Fruit fly (Drosophila melanogaster) whole organism, prepupa: ENCODE data around the gene Nubp2.

ENCODE experiments used
- Blimp-1 ChIP-seq: fragments of 200-800 bp; sonication (Bioruptor generic); optimal IDR thresholded peaks from 3 replicates; lab custom pipeline; 2017; ENCODE audit warnings: missing biosample characterization, missing genetic modification characterization, mild to moderate bottlenecking, moderate library complexity, missing genetic modification reagents
- CG10669 ChIP-seq: fragments of 200-800 bp; sonication (Bioruptor generic); optimal IDR thresholded peaks from 3 replicates; lab custom pipeline; 2018; ENCODE audit warnings: missing biosample characterization, mild to moderate bottlenecking, missing genetic modification characterization, moderate library complexity
- CG11294 ChIP-seq: fragments of 200-800 bp; sonication (Bioruptor generic); IDR thresholded peaks from 2 replicates; pipeline ENCODE4 v1.3.6; 2022; ENCODE audit warnings: missing biosample characterization, missing genetic modification characterization
- CG16779 ChIP-seq: fragments of 200-800 bp; sonication (Bioruptor generic); optimal IDR thresholded peaks from 3 replicates; lab custom pipeline; 2017; ENCODE audit warnings: missing biosample characterization, mild to moderate bottlenecking, missing genetic modification characterization
- CG3032 ChIP-seq: fragments of 200-800 bp; optimal IDR thresholded peaks from 2 replicates; lab custom pipeline; 2019; ENCODE audit warnings: missing biosample characterization, mild to moderate bottlenecking, missing genetic modification characterization, moderate library complexity
- CG31627 ChIP-seq: fragments of 200-800 bp; sonication (Bioruptor generic); optimal IDR thresholded peaks from 3 replicates; lab custom pipeline; 2016; ENCODE audit warnings: missing biosample characterization, missing genetic modification characterization
- CG32006 ChIP-seq: fragments of 200-800 bp; sonication (Bioruptor generic); optimal IDR thresholded peaks from 3 replicates; lab custom pipeline; 2017; ENCODE audit warnings: missing biosample characterization, mild to moderate bottlenecking, missing genetic modification characterization
- CG34406 ChIP-seq: fragments of 200-800 bp; sonication (Bioruptor generic); optimal IDR thresholded peaks from 3 replicates; lab custom pipeline; 2016; ENCODE audit warnings: missing biosample characterization, missing genetic modification characterization
- CG3919 ChIP-seq: fragments of 200-800 bp; sonication (Bioruptor generic); optimal IDR thresholded peaks from 3 replicates; lab custom pipeline; 2016; ENCODE audit warnings: missing biosample characterization, missing genetic modification characterization
- CG4318 ChIP-seq: fragments of 200-800 bp; sonication (Bioruptor generic); optimal IDR thresholded peaks from 3 replicates; lab custom pipeline; 2017; ENCODE audit warnings: missing biosample characterization, mild to moderate bottlenecking, missing genetic modification characterization
- CG6163 ChIP-seq: fragments of 200-800 bp; sonication (Bioruptor generic); IDR thresholded peaks from 3 replicates; pipeline ENCODE4 v1.3.6; 2022; ENCODE audit warnings: missing biosample characterization, missing genetic modification characterization
- CG6792 ChIP-seq: fragments of 200-800 bp; sonication (Bioruptor generic); optimal IDR thresholded peaks from 3 replicates; lab custom pipeline; 2016; ENCODE audit warnings: missing biosample characterization, missing genetic modification characterization
- CG7368 ChIP-seq: fragments of 200-800 bp; sonication (Bioruptor generic); optimal IDR thresholded peaks from 3 replicates; lab custom pipeline; 2016; ENCODE audit warnings: missing biosample characterization, missing genetic modification characterization
- CG8119 ChIP-seq: fragments of 200-800 bp; sonication (Bioruptor generic); IDR thresholded peaks from 3 replicates; pipeline ENCODE4 v1.3.6; 2022; ENCODE audit warnings: missing biosample characterization, missing genetic modification characterization
- CG8319 ChIP-seq: fragments of 200-800 bp; sonication (Bioruptor generic); optimal IDR thresholded peaks from 3 replicates; lab custom pipeline; 2016; ENCODE audit warnings: missing biosample characterization, missing genetic modification characterization
- CG8632 ChIP-seq: fragments of 200-800 bp; sonication (Bioruptor generic); optimal IDR thresholded peaks from 3 replicates; lab custom pipeline; 2016; ENCODE audit warnings: missing biosample characterization, missing genetic modification characterization
- CG9139 ChIP-seq: fragments of 200-800 bp; sonication (Bioruptor generic); optimal IDR thresholded peaks from 3 replicates; lab custom pipeline; 2017; ENCODE audit warnings: missing biosample characterization, mild to moderate bottlenecking, missing genetic modification characterization
- Eip75B ChIP-seq: fragments of 200-800 bp; sonication (Bioruptor generic); optimal IDR thresholded peaks from 3 replicates; lab custom pipeline; 2016; ENCODE audit warnings: missing biosample characterization, missing genetic modification characterization
- Eip78C ChIP-seq: fragments of 200-800 bp; sonication (Bioruptor generic); peaks from one replicate; lab custom pipeline; 2016; ENCODE audit warnings: missing biosample characterization, missing genetic modification characterization
- Eip93F ChIP-seq: fragments of 200-800 bp; sonication (Bioruptor generic); optimal IDR thresholded peaks from 2 replicates; lab custom pipeline; 2016; ENCODE audit warnings: missing biosample characterization, mild to moderate bottlenecking, missing genetic modification characterization
- Ets21C ChIP-seq: fragments of 200-800 bp; sonication (Bioruptor generic); optimal IDR thresholded peaks from 3 replicates; lab custom pipeline; 2016; ENCODE audit warnings: missing biosample characterization, missing genetic modification characterization
- Ets96B ChIP-seq: fragments of 200-800 bp; optimal IDR thresholded peaks from 2 replicates; lab custom pipeline; 2019; ENCODE audit warnings: missing biosample characterization, mild to moderate bottlenecking, missing genetic modification characterization, moderate library complexity
- Hr39 ChIP-seq: fragments of 200-800 bp; sonication (Bioruptor generic); optimal IDR thresholded peaks from 2 replicates; lab custom pipeline; 2016; ENCODE audit warnings: missing biosample characterization, missing genetic modification characterization
- Hr4 ChIP-seq: fragments of 200-800 bp; sonication (Bioruptor generic); optimal IDR thresholded peaks from 3 replicates; lab custom pipeline; 2016; ENCODE audit warnings: missing biosample characterization, missing genetic modification characterization
- Lpt ChIP-seq: fragments of 200-800 bp; sonication (Bioruptor generic); optimal IDR thresholded peaks from 3 replicates; lab custom pipeline; 2016; ENCODE audit warnings: missing biosample characterization, missing genetic modification characterization
- Met ChIP-seq: fragments of 200-800 bp; sonication (Bioruptor generic); optimal IDR thresholded peaks from 3 replicates; lab custom pipeline; 2016; ENCODE audit warnings: missing biosample characterization, missing genetic modification characterization
- OdsH ChIP-seq: fragments of 200-800 bp; sonication (Bioruptor generic); optimal IDR thresholded peaks from 3 replicates; lab custom pipeline; 2016; ENCODE audit warnings: missing biosample characterization, missing genetic modification characterization
- Smox ChIP-seq: fragments of 200-800 bp; sonication (Bioruptor generic); optimal IDR thresholded peaks from 3 replicates; lab custom pipeline; 2016; ENCODE audit warnings: missing biosample characterization, missing genetic modification characterization
- Sox102F ChIP-seq: fragments of 200-800 bp; sonication (Bioruptor generic); optimal IDR thresholded peaks from 2 replicates; lab custom pipeline; 2016; ENCODE audit warnings: missing biosample characterization, mild to moderate bottlenecking, missing genetic modification characterization
- Sox14 ChIP-seq: fragments of 200-800 bp; sonication (Bioruptor generic); optimal IDR thresholded peaks from 3 replicates; lab custom pipeline; 2016; ENCODE audit warnings: missing biosample characterization, missing genetic modification characterization
- achi ChIP-seq: fragments of 200-800 bp; sonication (Bioruptor generic); optimal IDR thresholded peaks from 3 replicates; lab custom pipeline; 2016; ENCODE audit warnings: missing biosample characterization, missing genetic modification characterization
- acj6 ChIP-seq: fragments of 200-800 bp; sonication (Bioruptor generic); optimal IDR thresholded peaks from 3 replicates; lab custom pipeline; 2016; ENCODE audit warnings: missing biosample characterization, missing genetic modification characterization
- cyc ChIP-seq: fragments of 200-800 bp; sonication (Bioruptor generic); optimal IDR thresholded peaks from 3 replicates; lab custom pipeline; 2016; ENCODE audit warnings: missing biosample characterization, missing genetic modification characterization
- dsx ChIP-seq: fragments of 200-800 bp; optimal IDR thresholded peaks from 3 replicates; lab custom pipeline; 2019; ENCODE audit warnings: missing biosample characterization, mild to moderate bottlenecking, missing genetic modification characterization, moderate library complexity; ENCODE audit not compliant: poor library complexity, severe bottlenecking
- eg ChIP-seq: fragments of 200-800 bp; sonication (Bioruptor generic); IDR thresholded peaks from 3 replicates; pipeline ENCODE4 v1.3.6; 2022; ENCODE audit warnings: missing biosample characterization, missing genetic modification characterization
- esn ChIP-seq: fragments of 200-800 bp; sonication (Bioruptor generic); optimal IDR thresholded peaks from 2 replicates; lab custom pipeline; 2016; ENCODE audit warnings: missing biosample characterization, mild to moderate bottlenecking, missing genetic modification characterization, moderate library complexity
- fd59A ChIP-seq: fragments of 200-800 bp; sonication (Bioruptor generic); optimal IDR thresholded peaks from 2 replicates; lab custom pipeline; 2017; ENCODE audit warnings: missing biosample characterization, mild to moderate bottlenecking, missing genetic modification characterization, missing genetic modification reagents
- fd85E ChIP-seq: fragments of 200-800 bp; sonication (Bioruptor generic); optimal IDR thresholded peaks from 3 replicates; lab custom pipeline; 2016; ENCODE audit warnings: missing biosample characterization, missing genetic modification characterization
- fkh ChIP-seq: fragments of 200-800 bp; sonication (Bioruptor generic); optimal IDR thresholded peaks from 3 replicates; lab custom pipeline; 2017; ENCODE audit warnings: missing biosample characterization, mild to moderate bottlenecking, missing genetic modification characterization, moderate library complexity
- lz ChIP-seq: fragments of 200-800 bp; sonication (Bioruptor generic); optimal IDR thresholded peaks from 3 replicates; lab custom pipeline; 2016; ENCODE audit warnings: missing biosample characterization, missing genetic modification characterization
- net ChIP-seq: fragments of 200-800 bp; sonication (Bioruptor generic); optimal IDR thresholded peaks from 3 replicates; lab custom pipeline; 2016; ENCODE audit warnings: missing biosample characterization, missing genetic modification characterization
- pdm3 ChIP-seq: fragments of 200-800 bp; sonication (Bioruptor generic); optimal IDR thresholded peaks from 3 replicates; lab custom pipeline; 2016; ENCODE audit warnings: missing biosample characterization, missing genetic modification characterization
- salr ChIP-seq, 2 experiments: fragments of 200-800 bp; sonication (Bioruptor generic); optimal IDR thresholded peaks; 3 replicates each; lab custom pipeline; 2016 to 2018; ENCODE audit warnings: missing biosample characterization in 2 of 2, missing genetic modification characterization in 2 of 2, mild to moderate bottlenecking in 1 of 2
- spab ChIP-seq: fragments of 200-800 bp; sonication (Bioruptor generic); optimal IDR thresholded peaks from 2 replicates; lab custom pipeline; 2017; ENCODE audit warnings: missing biosample characterization, mild to moderate bottlenecking, missing genetic modification characterization, missing genetic modification reagents
- ss ChIP-seq, 2 experiments: fragments of 200-800 bp; sonication (Bioruptor generic); optimal IDR thresholded peaks; 2 replicates in 1 of 2; 3 replicates in 1 of 2; lab custom pipeline; 2017 to 2018; ENCODE audit warnings: mild to moderate bottlenecking in 2 of 2, missing biosample characterization in 2 of 2, missing genetic modification characterization in 2 of 2, moderate library complexity in 1 of 2
- svp ChIP-seq: fragments of 200-800 bp; sonication (Bioruptor generic); peaks from one replicate; lab custom pipeline; 2016; ENCODE audit warnings: missing biosample characterization, missing genetic modification characterization
- topi ChIP-seq: fragments of 200-800 bp; sonication (Bioruptor generic); optimal IDR thresholded peaks from 3 replicates; lab custom pipeline; 2016; ENCODE audit warnings: missing biosample characterization, missing genetic modification characterization

Gene Nubp2

DNA sequence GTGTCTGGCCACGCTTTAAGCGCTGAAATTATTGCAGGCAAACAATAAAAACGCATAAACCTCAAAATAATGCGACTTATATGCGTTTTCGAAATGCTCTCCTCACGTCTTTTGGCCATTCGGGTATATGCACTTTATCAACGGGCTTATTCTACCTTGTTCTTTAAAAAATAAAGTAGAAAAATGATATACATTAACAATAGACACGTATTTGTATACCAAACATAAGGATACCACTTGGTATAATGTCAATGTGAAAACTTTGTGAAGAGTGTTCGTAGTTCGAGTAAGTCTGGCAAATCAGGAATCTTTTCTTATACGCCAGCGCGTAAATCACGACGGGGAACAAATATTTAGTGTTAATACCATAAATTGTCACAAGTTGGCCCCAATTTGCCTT is 30.0 kb downstream of the Nubp2 start (continued):
- TF ChIP-seq Smox (GFP tag; lab: Kevin White, UChicago) (peak; percentile 84), topi (GFP tag; lab: Kevin White, UChicago) (peak; percentile 90), fkh (no peak), CG11294 (no peak), CG9139 (peak; percentile 12), Ets96B (tag; lab: Kevin White, UChicago) (peak; percentile 81), ss (GFP tag; optimal IDR thresholded peaks at IDR 0.05; lab: Kevin White, UChicago) (peak; percentile 54 to 74), pdm3 (GFP tag; lab: Kevin White, UChicago) (peak; percentile 80), cyc (GFP tag; lab: Kevin White, UChicago) (peak; percentile 87), esn (GFP tag; lab: Kevin White, UChicago) (peak; percentile 89), eg (GFP tag; lab: Robert Waterston, UW) (no peak), Sox102F (GFP tag; lab: Kevin White, UChicago) (peak; percentile 90), Blimp-1 (GFP tag; lab: Kevin White, UChicago) (peak; percentile 42), fd59A (GFP tag; lab: Kevin White, UChicago) (peak; percentile 67), Met (GFP tag; lab: Kevin White, UChicago) (peak; percentile 88), spab (GFP tag; lab: Kevin White, UChicago) (peak; percentile 59), CG32006 (GFP tag; lab: Kevin White, UChicago) (peak; percentile 37), net (GFP tag; lab: Kevin White, UChicago) (peak; percentile 64), CG4318 (no peak), CG6163 (GFP tag; lab: Robert Waterston, UW) (peak; percentile 66; the same call in 2 of the 3 replicates), Ets21C (GFP tag; lab: Kevin White, UChicago) (peak; percentile 82), Sox14 (peak; percentile 85), achi (peak; percentile 68), dsx (peak; percentile 71)

DNA sequence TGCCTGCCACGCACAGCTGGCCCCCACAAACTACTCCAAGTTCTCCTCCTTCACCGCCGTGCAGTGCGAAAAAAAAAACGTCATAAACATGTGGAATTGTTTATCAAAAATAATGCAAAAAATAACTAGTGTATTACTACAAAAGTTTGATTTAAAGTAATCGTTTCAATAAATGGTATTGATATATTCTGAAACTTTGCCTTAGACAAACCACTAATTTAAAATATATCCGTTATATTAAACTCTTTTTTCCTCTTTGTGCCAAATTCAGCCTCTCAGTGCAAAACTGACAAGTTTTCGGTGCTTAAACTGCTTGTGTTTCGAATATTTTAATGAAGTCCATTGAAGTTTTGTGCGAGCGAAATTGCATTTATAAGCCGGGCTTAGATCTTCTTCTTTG is 30.7 kb downstream of the Nubp2 start:
- TF ChIP-seq Eip93F (no peak), Hr39 (peak; percentile 7), fd85E (GFP tag; lab: Kevin White, UChicago) (no peak), Sox102F (GFP tag; lab: Kevin White, UChicago) (peak; percentile 27), CG7368 (no peak), Ets96B (tag; lab: Kevin White, UChicago) (no peak), salr (GFP tag; optimal IDR thresholded peaks at IDR 0.05; lab: Kevin White, UChicago) (no peak), Eip75B (GFP tag; lab: Kevin White, UChicago) (no peak), achi (no peak), Eip78C (peak; percentile 64), CG8632 (no peak), CG3032 (tag; lab: Kevin White, UChicago) (no peak), OdsH (GFP tag; lab: Kevin White, UChicago) (peak; percentile 41), CG6792 (GFP tag; lab: Kevin White, UChicago) (no peak), topi (GFP tag; lab: Kevin White, UChicago) (peak; percentile 1), eg (GFP tag; lab: Robert Waterston, UW) (peak; percentile 18; the same call in 1 of the 3 replicates), CG32006 (GFP tag; lab: Kevin White, UChicago) (peak; percentile 35), CG16779 (tag; lab: Kevin White, UChicago) (no peak), CG34406 (GFP tag; lab: Kevin White, UChicago) (peak; percentile 2), lz (GFP tag; lab: Kevin White, UChicago) (no peak), CG3919 (GFP tag; lab: Kevin White, UChicago) (peak; percentile 18), Smox (GFP tag; lab: Kevin White, UChicago) (peak; percentile 7), spab (GFP tag; lab: Kevin White, UChicago) (no peak), esn (GFP tag; lab: Kevin White, UChicago) (peak; percentile 4), dsx (no peak), CG8119 (GFP tag; lab: Robert Waterston, UW) (no peak), CG8319 (GFP tag; lab: Kevin White, UChicago) (no peak), CG10669 (GFP tag; lab: Kevin White, UChicago) (no peak), net (GFP tag; lab: Kevin White, UChicago) (no peak), CG31627 (GFP tag; lab: Kevin White, UChicago) (peak; percentile 11), ss (GFP tag; optimal IDR thresholded peaks at IDR 0.05; lab: Kevin White, UChicago) (no peak), acj6 (GFP tag; lab: Kevin White, UChicago) (no peak), Met (GFP tag; lab: Kevin White, UChicago) (peak; percentile 45), svp (GFP tag; lab: Kevin White, UChicago) (peak; percentile 66), Lpt (GFP tag; lab: Kevin White, UChicago) (no peak), pdm3 (GFP tag; lab: Kevin White, UChicago) (peak; percentile 32), Ets21C (GFP tag; lab: Kevin White, UChicago) (no peak), Hr4 (GFP tag; lab: Kevin White, UChicago) (peak; percentile 9)
